Fruit fly (Drosophila melanogaster) whole organism, embryonic: ENCODE data around the gene CG10147.

Experiments used
- Adf1 ChIP-seq: fragments of 200-800 bp; sonication (Bioruptor generic); IDR thresholded peaks from 2 replicates; pipeline ENCODE4 v1.3.6; 2022; ENCODE audit warnings: missing biosample characterization, missing genetic modification characterization
- CG10431 ChIP-seq: fragments of 200-800 bp; sonication (Bioruptor generic); optimal IDR thresholded peaks from 3 replicates; lab custom pipeline; 2018; ENCODE audit warnings: missing biosample characterization, mild to moderate bottlenecking, missing genetic modification characterization
- CG10543 ChIP-seq: fragments of 200-800 bp; sonication (Bioruptor generic); optimal IDR thresholded peaks from 3 replicates; lab custom pipeline; 2017; ENCODE audit warnings: missing biosample characterization, mild to moderate bottlenecking, missing genetic modification characterization, moderate library complexity
- CG10959 ChIP-seq: fragments of 200-800 bp; sonication (Bioruptor generic); IDR thresholded peaks from 2 replicates; pipeline ENCODE4 v1.3.6; 2022; ENCODE audit warnings: missing biosample characterization, missing genetic modification characterization
- CG11085 ChIP-seq: fragments of 200-800 bp; sonication (Bioruptor generic); IDR thresholded peaks from 2 replicates; pipeline ENCODE4 v1.3.6; 2022; ENCODE audit warnings: missing biosample characterization, missing genetic modification characterization
- CG12659 ChIP-seq: fragments of 200-800 bp; sonication (Bioruptor generic); optimal IDR thresholded peaks from 3 replicates; lab custom pipeline; 2017; ENCODE audit warnings: mild to moderate bottlenecking, missing biosample characterization, missing genetic modification reagents, missing genetic modification characterization
- CG13424 ChIP-seq: fragments of 200-800 bp; sonication (Bioruptor generic); optimal IDR thresholded peaks from 2 replicates; lab custom pipeline; 2019; ENCODE audit warnings: missing biosample characterization, mild to moderate bottlenecking, missing genetic modification characterization, moderate library complexity
- CG15479 ChIP-seq: fragments of 200-800 bp; sonication (Bioruptor generic); optimal IDR thresholded peaks from 3 replicates; lab custom pipeline; 2019; ENCODE audit warnings: missing biosample characterization, mild to moderate bottlenecking, missing genetic modification characterization, moderate library complexity
- CG1647 ChIP-seq: fragments of 200-800 bp; sonication (Bioruptor generic); optimal IDR thresholded peaks from 3 replicates; lab custom pipeline; 2016; ENCODE audit warnings: missing biosample characterization, missing genetic modification characterization
- CG16815 ChIP-seq: fragments of 200-800 bp; sonication (Bioruptor generic); optimal IDR thresholded peaks from 3 replicates; lab custom pipeline; 2017; ENCODE audit warnings: missing biosample characterization, mild to moderate bottlenecking, missing genetic modification characterization
- CG17328 ChIP-seq: fragments of 200-800 bp; sonication (Bioruptor generic); IDR thresholded peaks from 2 replicates; pipeline ENCODE4 v1.3.6; 2022; ENCODE audit warnings: missing biosample characterization, missing genetic modification characterization
- CG1832 ChIP-seq: fragments of 200-800 bp; sonication (Bioruptor generic); optimal IDR thresholded peaks from 2 replicates; lab custom pipeline; 2017; ENCODE audit warnings: missing biosample characterization, mild to moderate bottlenecking, missing genetic modification characterization, inconsistent platforms
- CG2116 ChIP-seq: fragments of 200-800 bp; sonication (Bioruptor generic); optimal IDR thresholded peaks from 3 replicates; lab custom pipeline; 2018; ENCODE audit warnings: missing biosample characterization, mild to moderate bottlenecking, missing genetic modification characterization
- CG31441 ChIP-seq: fragments of 200-800 bp; sonication (Bioruptor generic); IDR thresholded peaks from 2 replicates; pipeline ENCODE4 v1.3.6; 2022; ENCODE audit warnings: missing biosample characterization, missing genetic modification characterization
- CG4730 ChIP-seq: fragments of 200-800 bp; sonication (Bioruptor generic); IDR thresholded peaks from 2 replicates; pipeline ENCODE4 v1.3.6; 2022; ENCODE audit warnings: missing biosample characterization, missing genetic modification characterization
- CG4854 ChIP-seq: fragments of 200-800 bp; sonication (Bioruptor generic); optimal IDR thresholded peaks from 2 replicates; lab custom pipeline; 2016; ENCODE audit warnings: missing biosample characterization, missing genetic modification characterization, inconsistent platforms
- CG6254 ChIP-seq: fragments of 200-800 bp; sonication (Bioruptor generic); optimal IDR thresholded peaks from 3 replicates; lab custom pipeline; 2017; ENCODE audit warnings: mild to moderate bottlenecking, missing biosample characterization, missing genetic modification reagents, missing genetic modification characterization
- CG6689 ChIP-seq: fragments of 200-800 bp; sonication (Bioruptor generic); IDR thresholded peaks from 2 replicates; pipeline ENCODE4 v1.3.6; 2022; ENCODE audit warnings: missing biosample characterization, missing genetic modification characterization
- CG8281 ChIP-seq: fragments of 200-800 bp; sonication (Bioruptor generic); optimal IDR thresholded peaks from 2 replicates; lab custom pipeline; 2018; ENCODE audit warnings: missing biosample characterization, mild to moderate bottlenecking, missing genetic modification characterization, moderate library complexity
- CG8924 ChIP-seq: fragments of 200-800 bp; optimal IDR thresholded peaks from 3 replicates; lab custom pipeline; 2019; ENCODE audit warnings: missing biosample characterization, mild to moderate bottlenecking, missing genetic modification characterization, moderate library complexity
- CoRest ChIP-seq: fragments of 200-800 bp; sonication (Bioruptor generic); optimal IDR thresholded peaks from 3 replicates; lab custom pipeline; 2018; ENCODE audit warnings: missing biosample characterization, mild to moderate bottlenecking, missing genetic modification characterization, moderate library complexity
- E2f1 ChIP-seq: fragments of 200-800 bp; sonication (Bioruptor generic); IDR thresholded peaks from 2 replicates; pipeline ENCODE4 v1.3.6; 2022; ENCODE audit warnings: missing biosample characterization, missing genetic modification characterization
- Fer2 ChIP-seq: fragments of 200-800 bp; sonication (Bioruptor generic); optimal IDR thresholded peaks from 2 replicates; lab custom pipeline; 2018; ENCODE audit warnings: missing biosample characterization, mild to moderate bottlenecking, missing genetic modification characterization, moderate library complexity
- Fer3 ChIP-seq: fragments of 200-800 bp; sonication (Bioruptor generic); optimal IDR thresholded peaks from 2 replicates; lab custom pipeline; 2018; ENCODE audit warnings: missing biosample characterization, mild to moderate bottlenecking, missing genetic modification characterization, moderate library complexity
- GATAe ChIP-seq: fragments of 200-800 bp; sonication (Bioruptor generic); conservative IDR thresholded peaks from 2 replicates; pipeline ENCODE4 v1.3.6; 2022; ENCODE audit warnings: missing biosample characterization, missing genetic modification characterization
- Oli ChIP-seq: fragments of 200-800 bp; sonication (Bioruptor generic); optimal IDR thresholded peaks from 2 replicates; lab custom pipeline; 2018; ENCODE audit warnings: missing biosample characterization, mild to moderate bottlenecking, missing genetic modification characterization, moderate library complexity
- Side ChIP-seq: fragments of 200-800 bp; sonication (Bioruptor generic); optimal IDR thresholded peaks from 2 replicates; lab custom pipeline; 2016; ENCODE audit warnings: missing biosample characterization, missing genetic modification characterization
- Six4 ChIP-seq: fragments of 200-800 bp; sonication (Bioruptor generic); optimal IDR thresholded peaks from 2 replicates; lab custom pipeline; 2016; ENCODE audit warnings: missing biosample characterization, missing genetic modification characterization
- Sox102F ChIP-seq: fragments of 200-800 bp; sonication (Bioruptor generic); optimal IDR thresholded peaks from 2 replicates; lab custom pipeline; 2018; ENCODE audit warnings: missing biosample characterization, mild to moderate bottlenecking, missing genetic modification characterization, moderate library complexity
- cato ChIP-seq: fragments of 200-800 bp; sonication (Bioruptor generic); optimal IDR thresholded peaks from 2 replicates; lab custom pipeline; 2016; ENCODE audit warnings: missing biosample characterization, missing genetic modification characterization, borderline replicate concordance
- crol ChIP-seq: fragments of 200-800 bp; sonication (Bioruptor generic); IDR thresholded peaks from 2 replicates; pipeline ENCODE4 v1.3.6; 2022; ENCODE audit warnings: missing biosample characterization, missing genetic modification characterization
- dmrt11E ChIP-seq: fragments of 200-800 bp; sonication (Bioruptor generic); optimal IDR thresholded peaks from 3 replicates; lab custom pipeline; 2018; ENCODE audit warnings: missing biosample characterization, mild to moderate bottlenecking, missing genetic modification characterization, moderate library complexity
- dmrt99B ChIP-seq: fragments of 200-800 bp; sonication (Bioruptor generic); optimal IDR thresholded peaks from 2 replicates; lab custom pipeline; 2018; ENCODE audit warnings: missing biosample characterization, mild to moderate bottlenecking, missing genetic modification characterization, moderate library complexity
- esg ChIP-seq: fragments of 200-800 bp; sonication (Bioruptor generic); conservative IDR thresholded peaks from 2 replicates; pipeline ENCODE4 v1.3.6; 2022; ENCODE audit warnings: missing biosample characterization, missing genetic modification characterization
- fd102C ChIP-seq: fragments of 200-800 bp; sonication (Bioruptor generic); optimal IDR thresholded peaks from 2 replicates; lab custom pipeline; 2018; ENCODE audit warnings: missing biosample characterization, mild to moderate bottlenecking, missing genetic modification characterization, moderate library complexity
- gcm ChIP-seq: fragments of 200-800 bp; sonication (Bioruptor generic); optimal IDR thresholded peaks from 2 replicates; lab custom pipeline; 2019; ENCODE audit warnings: missing biosample characterization, mild to moderate bottlenecking, missing genetic modification characterization, moderate library complexity
- gsb ChIP-seq: fragments of 200-800 bp; sonication (Bioruptor generic); IDR thresholded peaks from 2 replicates; pipeline ENCODE4 v1.3.6; 2022; ENCODE audit warnings: missing biosample characterization, missing genetic modification characterization
- hbn ChIP-seq: fragments of 200-800 bp; sonication (Bioruptor generic); IDR thresholded peaks from 2 replicates; pipeline ENCODE4 v1.3.6; 2022; ENCODE audit warnings: missing biosample characterization, missing genetic modification characterization; ENCODE audit not compliant: partially characterized antibody
- insv ChIP-seq, 2 experiments: fragments of 200-800 bp; sonication (Bioruptor generic); optimal IDR thresholded peaks; 3 replicates each; lab custom pipeline; 2016 to 2018; ENCODE audit warnings: missing biosample characterization in 2 of 2, missing genetic modification characterization in 2 of 2
- kah ChIP-seq: fragments of 200-800 bp; sonication (Bioruptor generic); optimal IDR thresholded peaks from 2 replicates; lab custom pipeline; 2018; ENCODE audit warnings: missing biosample characterization, mild to moderate bottlenecking, missing genetic modification characterization
- klu ChIP-seq: fragments of 200-800 bp; sonication (Bioruptor generic); IDR thresholded peaks from 2 replicates; pipeline ENCODE4 v1.3.6; 2022; ENCODE audit warnings: missing biosample characterization, missing genetic modification characterization
- onecut ChIP-seq: fragments of 200-800 bp; sonication (Bioruptor generic); IDR thresholded peaks from 2 replicates; pipeline ENCODE4 v1.3.6; 2022; ENCODE audit warnings: missing biosample characterization, missing genetic modification characterization
- peb ChIP-seq: fragments of 200-800 bp; sonication (Bioruptor generic); IDR thresholded peaks from 2 replicates; pipeline ENCODE4 v1.3.6; 2022; ENCODE audit warnings: missing biosample characterization, missing genetic modification characterization
- pfk ChIP-seq: fragments of 200-800 bp; sonication (Bioruptor generic); optimal IDR thresholded peaks from 2 replicates; lab custom pipeline; 2018; ENCODE audit warnings: missing biosample characterization, mild to moderate bottlenecking, missing genetic modification characterization, moderate library complexity
- sens-2 ChIP-seq: fragments of 200-800 bp; sonication (Bioruptor generic); IDR thresholded peaks from 2 replicates; pipeline ENCODE4 v1.3.6; 2022; ENCODE audit warnings: missing biosample characterization, missing genetic modification characterization
- slou ChIP-seq: fragments of 200-800 bp; sonication (Bioruptor generic); optimal IDR thresholded peaks from 3 replicates; lab custom pipeline; 2016; ENCODE audit warnings: missing biosample characterization, missing genetic modification characterization
- slp2 ChIP-seq: fragments of 200-800 bp; sonication (Bioruptor generic); optimal IDR thresholded peaks from 2 replicates; lab custom pipeline; 2016; ENCODE audit warnings: missing biosample characterization, missing genetic modification characterization
- stwl ChIP-seq: fragments of 200-800 bp; sonication (Bioruptor generic); optimal IDR thresholded peaks from 3 replicates; lab custom pipeline; 2018; ENCODE audit warnings: missing biosample characterization, mild to moderate bottlenecking, missing genetic modification characterization, moderate library complexity
- wor ChIP-seq: fragments of 200-800 bp; sonication (Bioruptor generic); IDR thresholded peaks from 2 replicates; pipeline ENCODE4 v1.3.6; 2022; ENCODE audit warnings: missing biosample characterization, missing genetic modification characterization

Gene CG10147

dm6 chr3L:6467691-6468329 lies 20.4 kb downstream of the CG10147 start (continued):
- TF ChIP-seq sens-2 (GFP tag; lab: Robert Waterston, UW), result no peak
- TF ChIP-seq slp2 (GFP tag; lab: Kevin White, UChicago), result no peak
- TF ChIP-seq Sox102F (GFP tag; lab: Kevin White, UChicago), result peak; percentile 82
- peak; percentile 39; the same call in 1 of the 2 replicates for TF ChIP-seq wor (GFP tag; lab: Robert Waterston, UW)
- no peak for TF ChIP-seq CG10543 (GFP tag; lab: Kevin White, UChicago)
- TF ChIP-seq klu, result peak; percentile 13; the same call in 1 of the 2 replicates
- TF ChIP-seq CG8281 (tag; lab: Kevin White, UChicago), result peak; percentile 17
- peak; percentile 54 for TF ChIP-seq esg (GFP tag; lab: Robert Waterston, UW)
- TF ChIP-seq CG6254, result peak; percentile 5
- TF ChIP-seq CG31441, result peak; percentile 86
- no peak for TF ChIP-seq CG11085
- TF ChIP-seq peb, result no peak; the same call in 1 of the 2 replicates
- TF ChIP-seq CG8924, result peak; percentile 87
- no peak for TF ChIP-seq CG1647 (GFP tag; lab: Kevin White, UChicago)
- TF ChIP-seq CoRest (tag; lab: Kevin White, UChicago), result peak; percentile 84
- TF ChIP-seq pfk, result no peak
- TF ChIP-seq Fer2 (tag; lab: Kevin White, UChicago), result peak; percentile 15
- peak; percentile 74 for TF ChIP-seq gcm (GFP tag; lab: Kevin White, UChicago)
- TF ChIP-seq Oli (tag; lab: Kevin White, UChicago), result peak; percentile 77
- peak; percentile 64 for TF ChIP-seq cato (GFP tag; lab: Kevin White, UChicago)
- peak; percentile 15 for TF ChIP-seq kah (GFP tag; lab: Kevin White, UChicago)
- no peak for TF ChIP-seq CG4854
- TF ChIP-seq E2f1 (GFP tag; lab: Robert Waterston, UW), result peak; percentile 49; the same call in 1 of the 2 replicates
- TF ChIP-seq CG10959 (GFP tag; lab: Robert Waterston, UW), result peak; percentile 45; the same call in 1 of the 2 replicates
- peak; percentile 48 for TF ChIP-seq CG10431 (GFP tag; lab: Kevin White, UChicago)
- TF ChIP-seq CG2116 (GFP tag; lab: Kevin White, UChicago), result peak; percentile 17
- no peak for TF ChIP-seq hbn (GFP tag; lab: Robert Waterston, UW)
- no peak for TF ChIP-seq CG1832 (GFP tag; lab: Kevin White, UChicago)
- no peak for TF ChIP-seq Side (GFP tag; lab: Kevin White, UChicago)
- peak; percentile 49; the same call in 1 of the 2 replicates for TF ChIP-seq CG6689 (GFP tag; lab: Robert Waterston, UW)
- TF ChIP-seq CG15479, result no peak
- 0 out of 2 replicates have a peak, but pooled peaks have one; percentile 18 for TF ChIP-seq CG4730 (GFP tag; lab: Robert Waterston, UW)
- TF ChIP-seq GATAe (GFP tag; lab: Robert Waterston, UW), result no peak
- TF ChIP-seq slou (GFP tag; lab: Kevin White, UChicago), result no peak
- TF ChIP-seq fd102C (GFP tag; lab: Kevin White, UChicago), result no peak
- peak; percentile 33 for TF ChIP-seq CG16815 (GFP tag; lab: Kevin White, UChicago)
- TF ChIP-seq dmrt11E (tag; lab: Kevin White, UChicago), result peak; percentile 90
- TF ChIP-seq crol, result no peak
- peak; percentile 13 for TF ChIP-seq stwl (tag; lab: Kevin White, UChicago)
- no peak for TF ChIP-seq gsb (GFP tag; lab: Robert Waterston, UW)
- TF ChIP-seq Adf1, result no peak
- peak; percentile 56 for TF ChIP-seq CG12659 (GFP tag; lab: Kevin White, UChicago)
- TF ChIP-seq Fer3, result no peak
- peak; percentile 79 for TF ChIP-seq CG13424 (tag; lab: Kevin White, UChicago)
- peak; percentile 58 for TF ChIP-seq Six4 (GFP tag; lab: Kevin White, UChicago)
- TF ChIP-seq insv (GFP tag; optimal IDR thresholded peaks at IDR 0.05; lab: Kevin White, UChicago), result no peak
- 0 out of 2 replicates have a peak, but pooled peaks have one; percentile 20 for TF ChIP-seq onecut (GFP tag; lab: Robert Waterston, UW)
- TF ChIP-seq dmrt99B (tag; lab: Kevin White, UChicago), result peak; percentile 73
- TF ChIP-seq CG17328, result peak; percentile 73
